Fruit fly (Drosophila melanogaster): ENCODE data around the gene Snmp1.

DNA sequence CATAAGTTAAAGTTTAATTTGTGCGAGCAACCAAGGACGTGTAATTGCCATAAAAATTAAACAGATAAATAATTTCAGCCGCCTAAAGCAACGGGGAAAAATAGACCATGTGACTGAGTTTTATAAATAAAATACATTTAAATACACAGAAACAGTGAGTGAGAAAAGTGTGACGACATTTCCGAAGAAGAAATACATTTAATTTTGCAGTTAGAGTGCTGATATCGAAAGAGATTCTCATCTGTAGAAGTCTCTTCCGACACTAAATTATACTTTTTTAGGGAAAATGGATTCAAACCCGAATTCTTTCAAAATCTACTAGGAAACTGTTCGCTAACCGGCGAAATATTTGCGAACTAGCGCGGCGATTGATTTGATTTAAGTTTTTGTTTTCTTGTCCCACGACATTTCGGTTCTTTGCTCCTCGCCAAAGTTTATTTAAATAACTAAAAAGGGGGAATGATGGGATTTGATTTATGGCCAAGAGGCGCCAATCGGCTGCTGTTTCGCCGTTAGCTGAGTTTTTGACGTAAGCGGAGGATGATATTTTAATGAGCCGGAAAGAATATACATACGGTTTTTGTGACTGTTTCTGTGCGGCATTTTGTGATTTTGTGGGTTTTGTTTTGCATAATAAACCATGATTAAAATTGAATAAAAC is 21.6 kb upstream of the Snmp1 start:
- TF ChIP-seq Hnf4 (GFP tag; optimal IDR thresholded peaks at IDR 0.05) (no peak), sage (GFP tag; optimal IDR thresholded peaks at IDR 0.05) (no peak), Jra (GFP tag; optimal IDR thresholded peaks at IDR 0.05) (no peak), Abd-B (GFP tag; optimal IDR thresholded peaks at IDR 0.05) (no peak), OdsH (GFP tag; optimal IDR thresholded peaks at IDR 0.05) (no peak), fru (GFP tag; optimal IDR thresholded peaks at IDR 0.05) (no peak), usp (GFP tag; optimal IDR thresholded peaks at IDR 0.05) (no peak), woc (GFP tag; optimal IDR thresholded peaks at IDR 0.05) (no peak), psq (GFP tag; optimal IDR thresholded peaks at IDR 0.05) (no peak), pan (optimal IDR thresholded peaks at IDR 0.05) (no peak), Rel (GFP tag; optimal IDR thresholded peaks at IDR 0.05) (no peak), Rel (tag; optimal IDR thresholded peaks at IDR 0.05) (no peak), Dfd (GFP tag; optimal IDR thresholded peaks at IDR 0.05) (no peak), Hr83 (GFP tag; optimal IDR thresholded peaks at IDR 0.05; ENCODE audit: poor library complexity, severe bottlenecking) (no peak), GATAd (GFP tag; optimal IDR thresholded peaks at IDR 0.05) (no peak)
